Worm (Caenorhabditis elegans) whole organism, dauer: ENCODE data around the gene spl-3.

Source experiments
- unc-62 ChIP-seq: sonication (generic microtip); optimal IDR thresholded peaks from 2 replicates; lab custom pipeline; 2017; ENCODE audit warnings: missing biosample characterization, missing genetic modification reagents, missing genetic modification characterization

spl-3 gene

ce11 chrIV:1239686-1240085 lies 46.8 kb downstream of the spl-3 start, which contains the start of gene F38A1.8:
TSS of gene F38A1.8 (minus strand) at chrIV:1239852.
- TF ChIP-seq unc-62 (GFP tag; lab: Kevin White, UChicago): no peak

ce11 chrIV:1243295-1243694 lies 50.4 kb downstream of the spl-3 start, which contains the start of gene F38A1.15:
TSS of gene F38A1.15 (minus strand) at chrIV:1243395.
- no peak for TF ChIP-seq unc-62 (GFP tag; lab: Kevin White, UChicago)

- no peak for TF ChIP-seq unc-62 (GFP tag; lab: Kevin White, UChicago)
These were observed 52.4 kb downstream of the spl-3 start, which contains the start of gene F38A1.9 for ce11 chrIV:1245244-1245643. TSS of gene F38A1.9 (minus strand) at chrIV:1245344.

- TF ChIP-seq unc-62 (GFP tag; lab: Kevin White, UChicago): no peak
These were observed 54.0 kb downstream of the spl-3 start, which contains the start of the genes clec-165 and F38A1.11 for ce11 chrIV:1246762-1247436. TSS of gene clec-165 (minus strand) at chrIV:1246886. TSS of gene F38A1.11 (plus strand) at chrIV:1247386.
